Fruit fly (Drosophila melanogaster): Measurements from ENCODE around the gene Nepl19.

The Nepl19 gene

DNA sequence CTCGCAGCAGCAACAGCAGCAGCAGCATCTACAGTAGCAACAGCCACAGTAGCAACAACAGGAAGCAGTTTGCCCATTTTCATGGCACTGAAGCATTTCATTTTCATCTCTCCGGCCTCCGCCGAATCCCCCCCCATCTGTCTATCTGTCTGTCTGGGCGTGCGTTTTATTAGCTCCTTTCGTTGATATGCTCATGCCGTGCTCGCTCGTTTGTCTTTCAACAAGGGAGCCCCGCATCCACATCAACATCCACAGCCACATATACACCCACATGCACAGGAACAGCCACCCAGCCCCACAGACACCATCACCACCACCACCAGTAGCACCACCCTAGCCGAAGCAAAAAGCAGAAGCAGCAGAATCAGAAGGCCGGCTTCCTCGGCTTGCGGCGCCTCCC, 28.4 kb downstream of the Nepl19 start:
- TF ChIP-seq jim (GFP tag; optimal IDR thresholded peaks at IDR 0.05) (no peak), Abd-B (GFP tag; optimal IDR thresholded peaks at IDR 0.05) (no peak), Vsx2 (GFP tag; optimal IDR thresholded peaks at IDR 0.05; ENCODE audit: partially characterized antibody) (peak; percentile 31), usp (GFP tag; optimal IDR thresholded peaks at IDR 0.05) (no peak), lola (GFP tag; optimal IDR thresholded peaks at IDR 0.05) (no peak), CrebA (GFP tag; optimal IDR thresholded peaks at IDR 0.05; ENCODE audit: borderline replicate concordance) (no peak), CG32264 (GFP tag; optimal IDR thresholded peaks at IDR 0.05) (no peak), dsf (GFP tag; optimal IDR thresholded peaks at IDR 0.05; ENCODE audit: borderline replicate concordance) (no peak)

DNA sequence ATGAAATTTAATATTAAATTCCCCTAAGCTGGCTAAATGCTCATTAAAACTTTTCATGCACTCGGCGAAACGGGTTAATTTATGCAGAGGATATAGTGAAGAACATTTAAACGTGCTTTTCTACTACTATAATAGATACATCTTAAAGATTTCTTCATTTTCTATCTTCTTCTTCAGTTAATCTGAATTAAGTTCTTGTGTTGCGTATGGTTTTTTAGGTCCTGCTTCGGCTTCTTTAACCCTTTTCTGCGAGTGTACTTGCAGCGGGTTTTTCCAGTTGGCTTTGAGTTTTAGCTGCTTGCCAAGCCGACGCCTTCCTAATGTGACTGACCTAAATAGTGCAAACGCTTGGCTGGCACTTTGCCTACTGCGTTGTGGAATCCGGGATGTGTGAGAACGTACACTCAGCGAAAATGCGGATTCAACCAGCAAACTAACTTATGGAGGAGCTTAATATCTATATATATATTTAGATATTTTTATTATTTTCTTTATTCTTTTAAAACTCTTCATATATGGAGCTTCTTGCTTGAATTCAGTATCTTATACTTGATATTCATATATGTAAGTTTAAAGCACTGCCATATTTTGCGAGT, 29.2 kb downstream of the Nepl19 start:
- no peak for TF ChIP-seq dsf (GFP tag; optimal IDR thresholded peaks at IDR 0.05; ENCODE audit: borderline replicate concordance)
- no peak for TF ChIP-seq sv (GFP tag; optimal IDR thresholded peaks at IDR 0.05)
- TF ChIP-seq rgr (GFP tag; optimal IDR thresholded peaks at IDR 0.05), result no peak
- TF ChIP-seq Jra (GFP tag; optimal IDR thresholded peaks at IDR 0.05), result no peak
- TF ChIP-seq Myc (optimal IDR thresholded peaks at IDR 0.05), result no peak
- no peak for TF ChIP-seq psq (GFP tag; optimal IDR thresholded peaks at IDR 0.05)
- TF ChIP-seq brk (GFP tag; optimal IDR thresholded peaks at IDR 0.05), result no peak
- no peak for TF ChIP-seq h (GFP tag; optimal IDR thresholded peaks at IDR 0.05)
- TF ChIP-seq pan (optimal IDR thresholded peaks at IDR 0.05), result no peak
- no peak for TF ChIP-seq Dfd (GFP tag; optimal IDR thresholded peaks at IDR 0.05)
- TF ChIP-seq Dif (GFP tag; optimal IDR thresholded peaks at IDR 0.05; ENCODE audit: partially characterized antibody), result no peak

DNA sequence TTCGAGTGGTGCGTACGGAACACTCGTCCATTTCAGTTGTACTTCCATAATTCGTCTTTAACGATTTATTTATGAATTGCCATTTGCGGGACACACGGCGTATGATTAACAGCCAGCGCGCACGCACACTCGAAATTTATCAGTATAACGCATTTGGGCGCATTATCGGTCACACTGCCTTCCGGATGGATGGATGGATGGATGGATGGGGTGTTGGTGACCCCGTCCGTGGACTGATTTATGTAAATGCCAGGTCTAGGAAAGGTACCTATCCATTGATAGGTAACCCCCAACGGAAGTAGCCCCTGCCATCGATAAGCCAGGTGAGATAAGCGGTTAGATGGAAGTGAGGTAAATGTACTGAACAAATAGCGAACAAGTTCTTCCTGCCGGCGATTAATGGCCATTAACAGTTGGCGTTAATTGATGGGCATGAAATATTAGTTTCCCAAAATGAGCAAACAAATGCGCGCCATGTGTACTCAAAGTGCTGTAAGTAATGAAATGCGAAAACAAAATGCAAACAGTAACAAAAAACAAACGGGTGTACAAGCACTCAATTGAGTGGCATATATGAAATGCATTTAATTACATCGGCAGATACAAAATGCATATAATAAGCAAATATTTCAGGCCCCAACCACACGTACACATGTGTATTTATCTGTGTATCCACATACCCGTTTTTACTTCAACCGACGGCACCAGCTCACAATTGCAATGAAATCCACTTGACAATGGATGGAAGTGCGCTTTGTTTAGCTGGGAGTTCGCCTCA, 31.0 kb downstream of the Nepl19 start:
- TF ChIP-seq Dfd (GFP tag; optimal IDR thresholded peaks at IDR 0.05), result no peak
- TF ChIP-seq tai (GFP tag; optimal IDR thresholded peaks at IDR 0.05), result no peak
- no peak for TF ChIP-seq dl (GFP tag; optimal IDR thresholded peaks at IDR 0.05; ENCODE audit: insufficient read depth in 1 of 2, partially characterized antibody in 2 of 2)
- TF ChIP-seq OdsH (GFP tag; optimal IDR thresholded peaks at IDR 0.05), result no peak
- no peak for TF ChIP-seq foxo (GFP tag; optimal IDR thresholded peaks at IDR 0.05)

DNA sequence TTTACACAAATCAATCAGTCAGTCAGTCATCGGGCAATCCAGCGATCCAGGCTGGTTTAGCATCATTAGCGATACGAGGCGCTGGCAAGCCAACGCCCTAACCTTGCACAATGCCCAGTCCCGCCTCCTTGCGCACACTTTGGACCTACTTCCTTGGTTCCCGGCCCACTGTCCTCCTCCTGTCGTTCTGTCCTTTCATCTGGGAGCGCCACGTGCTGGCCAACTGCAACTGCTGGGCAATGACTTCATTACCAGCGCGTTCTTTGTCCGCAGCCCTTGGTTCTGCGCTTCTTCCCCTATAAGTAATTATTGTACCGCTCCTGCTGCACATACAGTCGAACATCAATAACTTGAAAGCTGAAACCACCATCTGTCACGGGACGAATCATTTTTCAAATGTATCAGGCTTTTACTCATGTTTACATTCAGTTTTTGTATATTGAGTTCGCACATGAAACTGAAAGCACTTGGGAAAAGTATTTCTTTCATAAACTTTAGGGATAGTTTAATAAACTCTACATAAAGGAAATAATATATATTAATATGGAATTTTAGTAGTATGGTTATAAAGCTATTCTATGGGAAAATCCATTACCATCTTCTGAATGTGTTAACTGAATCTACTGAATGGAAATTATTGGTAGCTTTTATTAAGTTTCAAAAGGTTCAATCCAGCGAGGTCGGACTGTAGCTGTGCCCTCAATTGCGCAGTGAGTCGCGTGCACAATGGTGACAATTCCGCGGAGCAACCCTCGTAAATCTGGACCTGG, 32.2 kb downstream of the Nepl19 start:
- TF ChIP-seq foxo (GFP tag; optimal IDR thresholded peaks at IDR 0.05) (peak in 1 of 2 experiments; percentile 46), dl (GFP tag; optimal IDR thresholded peaks at IDR 0.05; ENCODE audit: insufficient read depth in 1 of 2, partially characterized antibody in 2 of 2) (no peak), Rel (GFP tag; optimal IDR thresholded peaks at IDR 0.05) (no peak), Rel (tag; optimal IDR thresholded peaks at IDR 0.05) (no peak), CrebA (GFP tag; optimal IDR thresholded peaks at IDR 0.05; ENCODE audit: borderline replicate concordance) (no peak), lola (GFP tag; optimal IDR thresholded peaks at IDR 0.05) (no peak), Hnf4 (GFP tag; optimal IDR thresholded peaks at IDR 0.05) (no peak), HLH106 (tag; optimal IDR thresholded peaks at IDR 0.05) (peak; percentile 32), OdsH (GFP tag; optimal IDR thresholded peaks at IDR 0.05) (peak; percentile 26), Sp1 (GFP tag; optimal IDR thresholded peaks at IDR 0.05) (peak; percentile 38), brk (GFP tag; optimal IDR thresholded peaks at IDR 0.05) (no peak), woc (GFP tag; optimal IDR thresholded peaks at IDR 0.05) (peak; percentile 19), N (GFP tag; optimal IDR thresholded peaks at IDR 0.05) (no peak), rgr (GFP tag; optimal IDR thresholded peaks at IDR 0.05) (peak; percentile 20), jim (GFP tag; optimal IDR thresholded peaks at IDR 0.05) (no peak), fru (GFP tag; optimal IDR thresholded peaks at IDR 0.05) (peak; percentile 0), br (GFP tag; optimal IDR thresholded peaks at IDR 0.05) (no peak), psq (GFP tag; optimal IDR thresholded peaks at IDR 0.05) (peak; percentile 33), dmrt93B (GFP tag; optimal IDR thresholded peaks at IDR 0.05) (peak; percentile 53), sv (GFP tag; optimal IDR thresholded peaks at IDR 0.05) (no peak)

Measured in whole organism, wandering third instar larva.